Worm (Caenorhabditis elegans): ENCODE results near the gene mppb-1.

Gene mppb-1

DNA sequence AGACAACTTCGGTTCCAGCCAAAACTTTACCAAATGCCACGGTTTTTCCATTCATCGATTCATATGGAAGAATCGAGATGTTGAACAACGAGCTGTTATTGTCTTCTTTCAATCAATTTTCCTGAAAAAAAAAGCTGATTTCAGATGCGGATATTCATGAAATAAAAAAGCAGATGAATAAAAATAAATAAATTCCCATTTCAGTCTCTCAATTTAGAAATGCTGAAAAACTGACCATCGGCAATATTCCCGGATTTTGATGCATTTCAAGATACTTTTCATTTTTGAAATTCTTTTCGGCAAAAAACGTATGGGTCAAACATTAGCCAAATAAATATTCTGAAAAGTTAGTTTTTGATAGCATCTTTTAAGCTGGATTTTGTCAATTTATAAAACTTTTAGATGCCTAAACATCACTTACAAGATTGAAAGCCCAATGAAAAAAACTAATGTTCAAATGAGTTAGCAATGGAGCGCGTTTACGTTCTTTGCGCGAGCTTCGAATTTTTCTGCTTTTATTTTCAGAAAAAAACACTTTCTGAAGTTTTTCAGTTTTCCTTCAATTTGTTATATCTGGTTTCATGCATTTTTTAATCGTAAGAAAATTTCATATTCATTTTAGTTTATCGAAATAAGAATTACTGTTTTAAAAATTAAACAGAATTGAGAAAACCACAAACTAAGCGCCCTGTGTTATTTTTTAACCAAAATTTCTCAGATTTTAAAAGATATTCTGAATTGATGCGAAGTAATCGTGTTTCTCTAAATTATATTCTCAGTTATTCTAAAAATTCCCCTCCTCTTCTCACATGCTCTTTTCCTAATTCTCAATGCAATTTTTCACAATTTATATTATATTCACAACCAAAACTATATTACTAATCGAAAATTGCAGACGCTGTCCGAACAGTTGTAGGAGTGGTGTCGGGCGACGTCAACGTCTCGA is 29.9 kb downstream of the mppb-1 start, which contains the start of the genes C01F6.14 and fem-3:
Gene C01F6.14, minus strand, starts transcription at position 51 of the 946 bp plus-strand sequence.
Gene fem-3, plus strand, starts transcription at position 896 of the 946 bp plus-strand sequence.
- TF ChIP-seq hlh-30 (tag; optimal IDR thresholded peaks at IDR 0.05; ENCODE audit: insufficient read depth) = no peak
- TF ChIP-seq unc-42 (tag; optimal IDR thresholded peaks at IDR 0.05) = no peak
- TF ChIP-seq ceh-22 (tag; optimal IDR thresholded peaks at IDR 0.05) = no peak
- TF ChIP-seq pat-9 (tag; optimal IDR thresholded peaks at IDR 0.05) = no peak
- TF ChIP-seq ceh-18 (tag; optimal IDR thresholded peaks at IDR 0.05) = no peak
- TF ChIP-seq ceh-31 (tag; optimal IDR thresholded peaks at IDR 0.05) = no peak
- TF ChIP-seq zip-5 (tag; optimal IDR thresholded peaks at IDR 0.05) = no peak
- no peak for TF ChIP-seq unc-3 (GFP tag; conservative IDR thresholded peaks at IDR 0.05)
- TF ChIP-seq unc-3 (tag; optimal IDR thresholded peaks at IDR 0.05) = no peak
- no peak for TF ChIP-seq che-1 (tag; optimal IDR thresholded peaks at IDR 0.05)
- TF ChIP-seq pqm-1 (tag; optimal IDR thresholded peaks at IDR 0.05) = no peak
- TF ChIP-seq npax-4 (tag; optimal IDR thresholded peaks at IDR 0.05) = no peak
- no peak for TF ChIP-seq dmd-4 (tag; optimal IDR thresholded peaks at IDR 0.05; ENCODE audit: borderline replicate concordance)
- TF ChIP-seq fkh-6 (tag; optimal IDR thresholded peaks at IDR 0.05) = no peak
- TF ChIP-seq gmeb-2 (tag; optimal IDR thresholded peaks at IDR 0.05) = no peak
- no peak for TF ChIP-seq T23F11.4 (GFP tag; optimal IDR thresholded peaks at IDR 0.05)
- no peak for TF ChIP-seq eyg-1 (tag; optimal IDR thresholded peaks at IDR 0.05)
- TF ChIP-seq ceh-19 (GFP tag; optimal IDR thresholded peaks at IDR 0.05) = no peak

- no peak for TF ChIP-seq pha-4 (tag; optimal IDR thresholded peaks at IDR 0.05)
- no peak for TF ChIP-seq fax-1 (tag; optimal IDR thresholded peaks at IDR 0.05)
- TF ChIP-seq hlh-8 (tag; optimal IDR thresholded peaks at IDR 0.05) = peak; percentile 47
- no peak for TF ChIP-seq rnt-1 (tag; optimal IDR thresholded peaks at IDR 0.05)
- no peak for TF ChIP-seq ceh-45 (GFP tag; IDR thresholded peaks at IDR 0.05)
- TF ChIP-seq ceh-9 (tag; optimal IDR thresholded peaks at IDR 0.05) = no peak
- no peak for TF ChIP-seq lin-11 (tag; optimal IDR thresholded peaks at IDR 0.05)
- TF ChIP-seq fkh-10 (GFP tag; optimal IDR thresholded peaks at IDR 0.05) = no peak
- TF ChIP-seq elt-2 (tag; optimal IDR thresholded peaks at IDR 0.05) = peak; percentile 19
- TF ChIP-seq pha-2 (tag; optimal IDR thresholded peaks at IDR 0.05) = no peak
- TF ChIP-seq elt-4 (tag; optimal IDR thresholded peaks at IDR 0.05) = no peak
- TF ChIP-seq ceh-19 (GFP tag; optimal IDR thresholded peaks at IDR 0.05) = no peak
- TF ChIP-seq syd-9 (tag; optimal IDR thresholded peaks at IDR 0.05) = no peak
- TF ChIP-seq tbx-7 (tag; optimal IDR thresholded peaks at IDR 0.05) = no peak
- peak; percentile 72 for TF ChIP-seq unc-55 (GFP tag; optimal IDR thresholded peaks at IDR 0.05)
- no peak for TF ChIP-seq fkh-6 (tag; optimal IDR thresholded peaks at IDR 0.05)
- no peak for TF ChIP-seq ttx-3 (tag; optimal IDR thresholded peaks at IDR 0.05)
- peak; percentile 15 for TF ChIP-seq pat-9 (tag; optimal IDR thresholded peaks at IDR 0.05)
- TF ChIP-seq che-1 (tag; optimal IDR thresholded peaks at IDR 0.05) = no peak
- TF ChIP-seq pax-1 (tag; optimal IDR thresholded peaks at IDR 0.05) = no peak
- no peak for TF ChIP-seq hlh-30 (tag; optimal IDR thresholded peaks at IDR 0.05; ENCODE audit: insufficient read depth)
- TF ChIP-seq pros-1 (tag; optimal IDR thresholded peaks at IDR 0.05) = no peak
- TF ChIP-seq sox-2 (GFP tag; IDR thresholded peaks at IDR 0.05) = peak; percentile 11; the same call in 1 of the 2 replicates
- no peak for TF ChIP-seq Y22D7AL.16 (tag; optimal IDR thresholded peaks at IDR 0.05)
- peak; percentile 41 for TF ChIP-seq ceh-31 (tag; optimal IDR thresholded peaks at IDR 0.05)
- peak; percentile 40 for TF ChIP-seq ceh-48 (tag; optimal IDR thresholded peaks at IDR 0.05)
- no peak for TF ChIP-seq unc-86 (tag; optimal IDR thresholded peaks at IDR 0.05)
- TF ChIP-seq T23F11.4 (GFP tag; optimal IDR thresholded peaks at IDR 0.05) = no peak
- TF ChIP-seq sdc-2 (tag; optimal IDR thresholded peaks at IDR 0.05) = no peak
- TF ChIP-seq ceh-24 (tag; optimal IDR thresholded peaks at IDR 0.05) = no peak
- no peak for TF ChIP-seq pag-3 (tag; optimal IDR thresholded peaks at IDR 0.05; ENCODE audit: borderline replicate concordance)
- peak; percentile 1 for TF ChIP-seq tbx-2 (tag; optimal IDR thresholded peaks at IDR 0.05)
- TF ChIP-seq ceh-34 (tag; optimal IDR thresholded peaks at IDR 0.05) = no peak
- TF ChIP-seq hlh-15 (tag; optimal IDR thresholded peaks at IDR 0.05) = no peak
- TF ChIP-seq ref-2 (tag; optimal IDR thresholded peaks at IDR 0.05) = no peak
Observed at ce11 chrIV:9107464-9107863, 33.0 kb downstream of the mppb-1 start.
